Fruit fly (Drosophila melanogaster): Measurements from ENCODE around the gene hiw.

The hiw gene

dm6 chrX:15063404-15064062, at the start of gene hiw, which contains the start of gene ND-B18 (continued):
- no peak for TF ChIP-seq CG18764 (GFP tag; optimal IDR thresholded peaks at IDR 0.05)
- TF ChIP-seq Pdp1 (GFP tag; optimal IDR thresholded peaks at IDR 0.05): peak in 1 of 2 experiments; percentile 93
- TF ChIP-seq CG7987 (GFP tag; optimal IDR thresholded peaks at IDR 0.05): peak; percentile 29
- TF ChIP-seq mam (GFP tag; optimal IDR thresholded peaks at IDR 0.05): peak; percentile 39
- peak; percentile 26 for TF ChIP-seq Sry-δ (GFP tag; optimal IDR thresholded peaks at IDR 0.05)
- TF ChIP-seq Xbp1 (GFP tag; optimal IDR thresholded peaks at IDR 0.05): peak; percentile 21
- TF ChIP-seq Mes4 (GFP tag; optimal IDR thresholded peaks at IDR 0.05): peak; percentile 33
- TF ChIP-seq Nf-YC (tag; optimal IDR thresholded peaks at IDR 0.05): peak; percentile 12
- TF ChIP-seq Dip3 (GFP tag; optimal IDR thresholded peaks at IDR 0.05): peak; percentile 5
- TF ChIP-seq Sry-β (GFP tag; optimal IDR thresholded peaks at IDR 0.05): peak; percentile 72
- no peak for TF ChIP-seq mld (GFP tag; IDR thresholded peaks at IDR 0.05; ENCODE audit: partially characterized antibody)
- TF ChIP-seq CG12391 (tag; optimal IDR thresholded peaks at IDR 0.05): peak; percentile 8
- no peak for TF ChIP-seq CG16779 (GFP tag; IDR thresholded peaks at IDR 0.05)
- peak; percentile 21 for TF ChIP-seq CG2120 (GFP tag; optimal IDR thresholded peaks at IDR 0.05)
- 0 out of 2 replicates have a peak, but pooled peaks have one; percentile 22 for TF ChIP-seq sna (GFP tag; IDR thresholded peaks at IDR 0.05; ENCODE audit: partially characterized antibody)
- TF ChIP-seq C15 (GFP tag; IDR thresholded peaks at IDR 0.05): no peak
- no peak for TF ChIP-seq Taf1 (GFP tag; IDR thresholded peaks at IDR 0.05)
- no peak for TF ChIP-seq fd3F (GFP tag; optimal IDR thresholded peaks at IDR 0.05)
- no peak for TF ChIP-seq CG42726 (GFP tag; IDR thresholded peaks at IDR 0.05; ENCODE audit: partially characterized antibody)
- no peak for TF ChIP-seq psq (GFP tag; optimal IDR thresholded peaks at IDR 0.05)
- TF ChIP-seq CG7556 (GFP tag; optimal IDR thresholded peaks at IDR 0.05): peak; percentile 4
- peak; percentile 18 for TF ChIP-seq CG7786 (GFP tag; optimal IDR thresholded peaks at IDR 0.05)
- 0 out of 3 replicates have a peak, but pooled peaks have one; percentile 15 for TF ChIP-seq CG34224 (GFP tag; IDR thresholded peaks at IDR 0.05; ENCODE audit: partially characterized antibody)
- TF ChIP-seq chif (GFP tag; optimal IDR thresholded peaks at IDR 0.05): peak in 1 of 2 experiments; percentile 25
- peak; percentile 4 for TF ChIP-seq CG13424 (tag; optimal IDR thresholded peaks at IDR 0.05)
- TF ChIP-seq CG3726 (GFP tag; IDR thresholded peaks at IDR 0.05): no peak
- TF ChIP-seq Opbp (GFP tag; IDR thresholded peaks at IDR 0.05; ENCODE audit: partially characterized antibody): peak; percentile 22; the same call in 1 of the 3 replicates
- peak; percentile 24 for TF ChIP-seq slp2 (GFP tag; optimal IDR thresholded peaks at IDR 0.05)
- no peak for TF ChIP-seq CG17802 (tag; optimal IDR thresholded peaks at IDR 0.05)
- TF ChIP-seq NfI (GFP tag; optimal IDR thresholded peaks at IDR 0.05): peak; percentile 53
- TF ChIP-seq MBD-R2 (GFP tag; IDR thresholded peaks at IDR 0.05): peak; percentile 91
- TF ChIP-seq p53 (GFP tag; optimal IDR thresholded peaks at IDR 0.05): peak; percentile 13
- TF ChIP-seq CG12155 (GFP tag; optimal IDR thresholded peaks at IDR 0.05): peak; percentile 11
- peak; percentile 72 for TF ChIP-seq stwl (tag; optimal IDR thresholded peaks at IDR 0.05)
- TF ChIP-seq chm (GFP tag; IDR thresholded peaks at IDR 0.05): 0 out of 2 replicates have a peak, but pooled peaks have one; percentile 50
- peak; percentile 70 for TF ChIP-seq CG1603 (tag; optimal IDR thresholded peaks at IDR 0.05)
- TF ChIP-seq CG16863 (GFP tag; optimal IDR thresholded peaks at IDR 0.05): no peak
- TF ChIP-seq CG8281 (tag; optimal IDR thresholded peaks at IDR 0.05): no peak
- TF ChIP-seq CG4617 (GFP tag; optimal IDR thresholded peaks at IDR 0.05; ENCODE audit: borderline replicate concordance): peak; percentile 73
- TF ChIP-seq Hmr (GFP tag; optimal IDR thresholded peaks at IDR 0.05): peak; percentile 39
- peak; percentile 17 for TF ChIP-seq HLH54F (GFP tag; optimal IDR thresholded peaks at IDR 0.05)
- peak; percentile 12 for TF ChIP-seq CG15601 (tag; optimal IDR thresholded peaks at IDR 0.05)
- 0 out of 2 replicates have a peak, but pooled peaks have one; percentile 10 for TF ChIP-seq CG11085 (GFP tag; IDR thresholded peaks at IDR 0.05)
- peak; percentile 42 for TF ChIP-seq CG9797 (GFP tag; optimal IDR thresholded peaks at IDR 0.05)
- TF ChIP-seq YL-1 (GFP tag; optimal IDR thresholded peaks at IDR 0.05): peak; percentile 89
- TF ChIP-seq row (GFP tag; IDR thresholded peaks at IDR 0.05): peak; percentile 23; the same call in 1 of the 3 replicates
- TF ChIP-seq vnd (GFP tag; IDR thresholded peaks at IDR 0.05; ENCODE audit: partially characterized antibody): no peak
- TF ChIP-seq danr (GFP tag; IDR thresholded peaks at IDR 0.05): no peak
